Worm (Caenorhabditis elegans) whole organism, dauer: ENCODE data around the gene ZC190.5.

Experiments used
- unc-62 ChIP-seq: sonication (generic microtip); optimal IDR thresholded peaks from 2 replicates; lab custom pipeline; 2017; ENCODE audit warnings: missing biosample characterization, missing genetic modification reagents, missing genetic modification characterization

ZC190.5 gene

ce11 chrV:8665765-8666164 lies 7.6 kb downstream of the ZC190.5 start, which contains the start of gene ZC190.4:
TSS of gene ZC190.4 (plus strand) at chrV:8666065.
- TF ChIP-seq unc-62 (GFP tag; lab: Kevin White, UChicago) = no peak

ce11 chrV:8663023-8663422 lies 10.4 kb downstream of the ZC190.5 start:
- TF ChIP-seq unc-62 (GFP tag; lab: Kevin White, UChicago) = no peak

ce11 chrV:8662056-8663006 lies 11.1 kb downstream of the ZC190.5 start:
- TF ChIP-seq unc-62 (GFP tag; lab: Kevin White, UChicago) = no peak

ce11 chrV:8661241-8661954 lies 12.0 kb downstream of the ZC190.5 start:
- no peak for TF ChIP-seq unc-62 (GFP tag; lab: Kevin White, UChicago)

ce11 chrV:8660475-8660874 lies 12.9 kb downstream of the ZC190.5 start:
- TF ChIP-seq unc-62 (GFP tag; lab: Kevin White, UChicago) = no peak

- TF ChIP-seq unc-62 (GFP tag; lab: Kevin White, UChicago) = no peak
These were observed 14.6 kb downstream of the ZC190.5 start for ce11 chrV:8658577-8659362.

- TF ChIP-seq unc-62 (GFP tag; lab: Kevin White, UChicago) = no peak
These were observed 15.5 kb downstream of the ZC190.5 start for ce11 chrV:8657911-8658310.

ce11 chrV:8654460-8655419 lies 18.7 kb downstream of the ZC190.5 start:
- no peak for TF ChIP-seq unc-62 (GFP tag; lab: Kevin White, UChicago)

- TF ChIP-seq unc-62 (GFP tag; lab: Kevin White, UChicago) = no peak
These were observed 20.1 kb downstream of the ZC190.5 start for ce11 chrV:8653080-8653821.

ce11 chrV:8652177-8652576 lies 21.2 kb downstream of the ZC190.5 start:
- no peak for TF ChIP-seq unc-62 (GFP tag; lab: Kevin White, UChicago)

- no peak for TF ChIP-seq unc-62 (GFP tag; lab: Kevin White, UChicago)
These were observed 22.2 kb downstream of the ZC190.5 start for ce11 chrV:8651007-8651711.

ce11 chrV:8650365-8650764 lies 23.0 kb downstream of the ZC190.5 start:
- TF ChIP-seq unc-62 (GFP tag; lab: Kevin White, UChicago) = no peak

- TF ChIP-seq unc-62 (GFP tag; lab: Kevin White, UChicago) = no peak
These were observed 25.1 kb downstream of the ZC190.5 start for ce11 chrV:8648251-8648650.
